Worm (Caenorhabditis elegans) whole organism, L2 larva: ENCODE results near the gene lron-5.

ENCODE experiments used
- ceh-82 ChIP-seq: fragments of 150-350 bp; optimal IDR thresholded peaks from 2 replicates; lab custom pipeline; 2014; ENCODE audit warnings: missing biosample characterization, missing genetic modification characterization
- elt-1 ChIP-seq: fragments of 150-350 bp; optimal IDR thresholded peaks from 2 replicates; lab custom pipeline; 2014; ENCODE audit warnings: missing biosample characterization, missing genetic modification characterization
- lsy-2 ChIP-seq, 2 experiments: fragments of 150-350 bp in 1 of 2; sonication (generic microtip) in 1 of 2; optimal IDR thresholded peaks; 2 replicates each; lab custom pipeline; 2014 to 2017; ENCODE audit warnings: missing biosample characterization in 2 of 2, missing genetic modification characterization in 2 of 2
- unc-55 ChIP-seq: fragments of 150-350 bp; sonication (generic microtip); optimal IDR thresholded peaks from 3 replicates; lab custom pipeline; 2014; ENCODE audit warnings: missing biosample characterization, missing genetic modification reagents, missing genetic modification characterization

- TF ChIP-seq lsy-2 (tag; optimal IDR thresholded peaks at IDR 0.05; lab: Kevin White, UChicago), result peak in 1 of 2 experiments; percentile 59
- no peak for TF ChIP-seq elt-1 (tag; lab: Kevin White, UChicago)
- no peak for TF ChIP-seq ceh-82 (tag; lab: Kevin White, UChicago)
- TF ChIP-seq unc-55 (GFP tag; lab: Kevin White, UChicago), result peak; percentile 77
Measured at ce11 chrIII:4658384-4658844, 35.6 kb downstream of the lron-5 start, which contains the start of gene cdka-1.
